Worm (Caenorhabditis elegans): ENCODE data around the gene grl-3.

Gene grl-3

DNA sequence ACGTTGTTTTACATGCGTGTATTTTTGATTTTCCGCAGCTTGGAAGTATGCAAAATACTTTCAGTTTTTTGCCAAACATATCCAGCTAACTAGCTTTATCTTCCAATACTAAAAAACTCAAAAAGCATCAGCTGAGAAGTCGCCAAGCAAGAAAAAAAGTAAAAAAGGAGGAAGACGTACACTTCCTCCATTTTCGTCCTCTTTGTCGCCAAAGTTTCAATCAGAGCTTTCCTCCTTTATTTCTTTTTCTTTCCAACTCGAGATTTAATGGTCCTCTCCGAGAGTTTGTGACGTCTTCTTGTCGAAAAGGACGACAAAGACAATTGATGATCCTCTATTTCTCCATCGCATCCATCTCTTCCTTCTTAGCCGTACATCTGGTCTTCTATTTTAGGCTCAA is 30.7 kb upstream of the grl-3 start:
- TF ChIP-seq sptf-1 (tag; optimal IDR thresholded peaks at IDR 0.05), result no peak
- no peak for TF ChIP-seq ztf-11 (tag; optimal IDR thresholded peaks at IDR 0.05)
- TF ChIP-seq lin-13 (tag; optimal IDR thresholded peaks at IDR 0.05), result no peak
- no peak for TF ChIP-seq sem-2 (GFP tag; optimal IDR thresholded peaks at IDR 0.05)
- TF ChIP-seq ces-1 (GFP tag; optimal IDR thresholded peaks at IDR 0.05), result no peak
- no peak for TF ChIP-seq elt-3 (tag; optimal IDR thresholded peaks at IDR 0.05)
- TF ChIP-seq flh-1 (GFP tag; optimal IDR thresholded peaks at IDR 0.05), result no peak
- TF ChIP-seq snpc-4 (tag; optimal IDR thresholded peaks at IDR 0.05), result no peak
- no peak for TF ChIP-seq mep-1 (tag; optimal IDR thresholded peaks at IDR 0.05)
- TF ChIP-seq lin-32 (GFP tag; optimal IDR thresholded peaks at IDR 0.05), result no peak

DNA sequence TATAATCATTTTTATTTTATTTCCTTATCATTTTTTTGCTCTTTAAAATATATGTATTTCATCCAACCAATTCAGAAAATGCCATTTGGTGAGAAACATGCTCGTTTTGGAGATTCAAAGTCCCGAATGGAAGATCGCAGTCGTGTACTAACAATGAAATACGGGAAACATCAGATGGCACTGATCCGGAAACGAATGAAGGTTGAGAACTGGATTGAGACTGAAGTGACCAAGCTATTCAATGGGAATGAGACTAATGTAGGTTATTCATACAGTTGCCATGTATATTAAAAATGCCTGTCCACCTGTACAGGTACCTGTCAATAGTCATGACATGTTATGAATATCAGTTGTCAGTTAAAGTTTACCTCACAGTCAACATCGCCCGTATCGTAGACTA is 28.3 kb upstream of the grl-3 start, which contains the start of gene F55C10.5:
Gene F55C10.5, plus strand, starts transcription at position 74 of the 400 bp plus-strand sequence.
- TF ChIP-seq nhr-12 (tag; optimal IDR thresholded peaks at IDR 0.05), result no peak

ce11 chrV:11385060-11385459 is 26.3 kb upstream of the grl-3 start, which contains the start of gene col-154:
TSS of gene col-154 (plus strand) at chrV:11385360.
- TF ChIP-seq drap-1 (GFP tag; optimal IDR thresholded peaks at IDR 0.05) (no peak), M03D4.4 (tag; optimal IDR thresholded peaks at IDR 0.05) (no peak), snpc-4 (tag; optimal IDR thresholded peaks at IDR 0.05) (no peak), elt-3 (tag; optimal IDR thresholded peaks at IDR 0.05) (no peak), ceh-83 (GFP tag; optimal IDR thresholded peaks at IDR 0.05) (no peak), mls-2 (tag; optimal IDR thresholded peaks at IDR 0.05) (no peak), unc-39 (tag; optimal IDR thresholded peaks at IDR 0.05) (no peak), nhr-28 (tag; optimal IDR thresholded peaks at IDR 0.05) (no peak), ham-2 (GFP tag; optimal IDR thresholded peaks at IDR 0.05) (no peak), tbx-8 (GFP tag; optimal IDR thresholded peaks at IDR 0.05) (no peak), ztf-11 (tag; optimal IDR thresholded peaks at IDR 0.05) (no peak)

- no peak for TF ChIP-seq bed-3 (GFP tag; optimal IDR thresholded peaks at IDR 0.05)
These were observed 24.9 kb upstream of the grl-3 start, which contains the start of gene F55C10.4 for ce11 chrV:11386428-11386827. TSS of gene F55C10.4 (plus strand) at chrV:11386728.

ce11 chrV:11389776-11390175 is 21.5 kb upstream of the grl-3 start, which contains the start of gene col-155:
TSS of gene col-155 (minus strand) at chrV:11389876.
- TF ChIP-seq unc-120 (tag; optimal IDR thresholded peaks at IDR 0.05; ENCODE audit: poor library complexity, severe bottlenecking) (no peak), nhr-12 (tag; optimal IDR thresholded peaks at IDR 0.05) (no peak), ceh-43 (GFP tag; optimal IDR thresholded peaks at IDR 0.05) (no peak), ceh-39 (tag; optimal IDR thresholded peaks at IDR 0.05) (no peak), elt-3 (tag; optimal IDR thresholded peaks at IDR 0.05) (no peak), blmp-1 (tag; optimal IDR thresholded peaks at IDR 0.05) (no peak), sem-2 (GFP tag; optimal IDR thresholded peaks at IDR 0.05) (no peak), nhr-76 (tag; optimal IDR thresholded peaks at IDR 0.05) (no peak), lin-32 (GFP tag; optimal IDR thresholded peaks at IDR 0.05) (no peak), ztf-11 (tag; optimal IDR thresholded peaks at IDR 0.05) (no peak), drap-1 (GFP tag; optimal IDR thresholded peaks at IDR 0.05) (no peak), flh-1 (GFP tag; optimal IDR thresholded peaks at IDR 0.05) (no peak), M03D4.4 (tag; optimal IDR thresholded peaks at IDR 0.05) (no peak), zip-8 (tag; optimal IDR thresholded peaks at IDR 0.05) (no peak)

ce11 chrV:11390394-11390793 is 20.9 kb upstream of the grl-3 start, which contains the start of the genes K03B8.11 and K03B8.14:
TSS of gene K03B8.11 (minus strand) at chrV:11390494.
TSS of gene K03B8.14 (plus strand) at chrV:11390503.
- TF ChIP-seq lin-13 (tag; optimal IDR thresholded peaks at IDR 0.05), result no peak
- TF ChIP-seq unc-62 (GFP tag; optimal IDR thresholded peaks at IDR 0.05), result no peak
- TF ChIP-seq lin-32 (GFP tag; optimal IDR thresholded peaks at IDR 0.05), result no peak
- TF ChIP-seq blmp-1 (tag; optimal IDR thresholded peaks at IDR 0.05), result no peak
- TF ChIP-seq unc-120 (tag; optimal IDR thresholded peaks at IDR 0.05; ENCODE audit: poor library complexity, severe bottlenecking), result no peak
- no peak for TF ChIP-seq elt-3 (tag; optimal IDR thresholded peaks at IDR 0.05)
- no peak for TF ChIP-seq mab-5 (tag; optimal IDR thresholded peaks at IDR 0.05)
- no peak for TF ChIP-seq ham-2 (GFP tag; optimal IDR thresholded peaks at IDR 0.05)

- TF ChIP-seq elt-1 (tag; optimal IDR thresholded peaks at IDR 0.05; ENCODE audit: borderline replicate concordance, insufficient read depth) (no peak), bed-3 (GFP tag; optimal IDR thresholded peaks at IDR 0.05) (no peak), unc-62 (GFP tag; optimal IDR thresholded peaks at IDR 0.05) (no peak), flh-1 (GFP tag; optimal IDR thresholded peaks at IDR 0.05) (no peak), unc-120 (tag; optimal IDR thresholded peaks at IDR 0.05; ENCODE audit: poor library complexity, severe bottlenecking) (no peak), blmp-1 (tag; optimal IDR thresholded peaks at IDR 0.05) (no peak), ceh-39 (tag; optimal IDR thresholded peaks at IDR 0.05) (no peak), cnd-1 (tag; optimal IDR thresholded peaks at IDR 0.05) (no peak), sptf-1 (tag; optimal IDR thresholded peaks at IDR 0.05) (no peak), M03D4.4 (tag; optimal IDR thresholded peaks at IDR 0.05) (no peak), nhr-28 (tag; optimal IDR thresholded peaks at IDR 0.05) (no peak), drap-1 (GFP tag; optimal IDR thresholded peaks at IDR 0.05) (no peak)
These were observed 19.3 kb upstream of the grl-3 start, which contains the start of gene nas-16 for ce11 chrV:11392020-11392419. TSS of gene nas-16 (plus strand) at chrV:11392320.
